Comparison of ENCODE assay signal across 2 fruit fly cellular contexts in the genomic region with DNA sequence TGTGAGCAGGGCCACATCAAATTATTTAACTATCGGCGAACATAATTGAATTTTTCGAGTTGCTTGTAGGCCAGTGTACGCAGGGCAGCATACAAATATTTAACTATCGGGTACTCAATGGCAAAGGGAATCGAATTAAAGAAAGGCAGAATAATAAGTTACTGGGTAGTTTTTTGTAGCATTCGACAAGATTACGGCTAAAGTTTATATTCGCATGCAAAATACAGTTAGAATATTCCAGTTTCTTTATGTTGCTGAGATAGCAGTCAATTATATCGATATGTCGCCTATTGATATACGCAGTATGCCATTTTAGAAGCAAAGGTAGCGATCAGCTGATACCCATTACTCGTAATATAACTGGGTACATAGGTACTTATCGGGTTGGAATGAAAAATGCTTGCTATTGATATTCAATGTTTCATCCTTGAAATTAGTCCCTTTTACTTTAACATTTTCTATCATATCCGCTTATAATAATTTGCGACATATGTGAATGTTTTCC.
TF ChIP-seq lines count a peak whose summit lies in the region.

No protein-coding gene starts in this region.

TF ChIP-seq in whole organism, embryonic, 481 proteins besides CTCF, POLR2A, EP300 and RAD21 (continued from another document and continues in another):
- TF ChIP-seq eyg (GFP tag; optimal IDR thresholded peaks at IDR 0.05; lab: Kevin White, UChicago): peak; percentile 13
- no peak for TF ChIP-seq Trl (optimal IDR thresholded peaks at IDR 0.05; lab: Kevin White, UChicago)
- TF ChIP-seq Trl (GFP tag; optimal IDR thresholded peaks at IDR 0.05; lab: Kevin White, UChicago): peak; percentile 29
- TF ChIP-seq CG7556 (GFP tag; optimal IDR thresholded peaks at IDR 0.05; lab: Kevin White, UChicago): peak; percentile 8
- TF ChIP-seq CG1792 (GFP tag; optimal IDR thresholded peaks at IDR 0.05; lab: Kevin White, UChicago): peak; percentile 35
- peak; percentile 55 for TF ChIP-seq CG2875 (GFP tag; optimal IDR thresholded peaks at IDR 0.05; lab: Kevin White, UChicago)
- peak; percentile 43 for TF ChIP-seq chn (GFP tag; optimal IDR thresholded peaks at IDR 0.05; lab: Kevin White, UChicago)
- peak; percentile 63 for TF ChIP-seq Fer1 (GFP tag; optimal IDR thresholded peaks at IDR 0.05; lab: Kevin White, UChicago)
- peak; percentile 45 for TF ChIP-seq tap (tag; optimal IDR thresholded peaks at IDR 0.05; lab: Kevin White, UChicago)
- TF ChIP-seq Myb (GFP tag; optimal IDR thresholded peaks at IDR 0.05; lab: Kevin White, UChicago): peak; percentile 23
- TF ChIP-seq CG34224 (GFP tag; IDR thresholded peaks at IDR 0.05; lab: Robert Waterston, UW; ENCODE audit: partially characterized antibody): peak; percentile 64
- peak; percentile 89 for TF ChIP-seq Ets65A (GFP tag; lab: Kevin White, UChicago)
- TF ChIP-seq oc (tag; optimal IDR thresholded peaks at IDR 0.05; lab: Kevin White, UChicago): peak; percentile 19
- peak; percentile 8 for TF ChIP-seq HmgD (GFP tag; optimal IDR thresholded peaks at IDR 0.05; lab: Kevin White, UChicago)
- TF ChIP-seq zen2 (GFP tag; IDR thresholded peaks at IDR 0.05; lab: Robert Waterston, UW; ENCODE audit: partially characterized antibody): peak; percentile 88
- peak; percentile 60 for TF ChIP-seq CG9437 (GFP tag; optimal IDR thresholded peaks at IDR 0.05; lab: Kevin White, UChicago)
- no peak for TF ChIP-seq Adf1 (GFP tag; IDR thresholded peaks at IDR 0.05; lab: Robert Waterston, UW)
- TF ChIP-seq unc-4 (GFP tag; IDR thresholded peaks at IDR 0.05; lab: Robert Waterston, UW; ENCODE audit: partially characterized antibody): peak; percentile 70
- TF ChIP-seq CG8290 (GFP tag; optimal IDR thresholded peaks at IDR 0.05; lab: Kevin White, UChicago): peak; percentile 5
- no peak for TF ChIP-seq CG8290 (tag; optimal IDR thresholded peaks at IDR 0.05; lab: Kevin White, UChicago)
- TF ChIP-seq gcm (GFP tag; optimal IDR thresholded peaks at IDR 0.05; lab: Kevin White, UChicago): peak; percentile 34
- TF ChIP-seq Chrac-16 (GFP tag; optimal IDR thresholded peaks at IDR 0.05; lab: Kevin White, UChicago): peak; percentile 22
- TF ChIP-seq CG17912 (GFP tag; optimal IDR thresholded peaks at IDR 0.05; lab: Kevin White, UChicago): peak; percentile 60
- TF ChIP-seq ERR (GFP tag; optimal IDR thresholded peaks at IDR 0.05; lab: Kevin White, UChicago): peak; percentile 54
- peak; percentile 25; the same call in 2 of the 3 replicates for TF ChIP-seq hb (GFP tag; IDR thresholded peaks at IDR 0.05; lab: Robert Waterston, UW; ENCODE audit: partially characterized antibody)
- no peak for TF ChIP-seq CG3995 (GFP tag; optimal IDR thresholded peaks at IDR 0.05; lab: Kevin White, UChicago)
- peak; percentile 4 for TF ChIP-seq lbe (GFP tag; optimal IDR thresholded peaks at IDR 0.05; lab: Kevin White, UChicago)
- peak; percentile 23 for TF ChIP-seq repo (GFP tag; optimal IDR thresholded peaks at IDR 0.05; lab: Kevin White, UChicago)
- TF ChIP-seq CG7928 (GFP tag; optimal IDR thresholded peaks at IDR 0.05; lab: Kevin White, UChicago): peak; percentile 86
- no peak for TF ChIP-seq CG5180 (GFP tag; optimal IDR thresholded peaks at IDR 0.05; lab: Kevin White, UChicago)
- peak; percentile 44 for TF ChIP-seq grau (tag; optimal IDR thresholded peaks at IDR 0.05; lab: Kevin White, UChicago)
- peak; percentile 59 for TF ChIP-seq Hsf (GFP tag; optimal IDR thresholded peaks at IDR 0.05; lab: Kevin White, UChicago)
- no peak for TF ChIP-seq pita (GFP tag; optimal IDR thresholded peaks at IDR 0.05; lab: Kevin White, UChicago)
- TF ChIP-seq CG18262 (tag; optimal IDR thresholded peaks at IDR 0.05; lab: Kevin White, UChicago): peak; percentile 30
- peak; percentile 46 for TF ChIP-seq pzg (GFP tag; optimal IDR thresholded peaks at IDR 0.05; lab: Kevin White, UChicago)
- no peak for TF ChIP-seq pnt (GFP tag; optimal IDR thresholded peaks at IDR 0.05; lab: Kevin White, UChicago)
- TF ChIP-seq ato (GFP tag; IDR thresholded peaks at IDR 0.05; lab: Robert Waterston, UW; ENCODE audit: partially characterized antibody): peak; percentile 55
- TF ChIP-seq CG10321 (GFP tag; IDR thresholded peaks at IDR 0.05; lab: Robert Waterston, UW): no peak
- TF ChIP-seq Sry-δ (GFP tag; optimal IDR thresholded peaks at IDR 0.05; lab: Kevin White, UChicago): peak; percentile 68
- TF ChIP-seq CG7839 (tag; optimal IDR thresholded peaks at IDR 0.05; lab: Kevin White, UChicago): peak; percentile 61
- 0 out of 2 replicates have a peak, but pooled peaks have one; percentile 15 for TF ChIP-seq Ptx1 (GFP tag; IDR thresholded peaks at IDR 0.05; lab: Robert Waterston, UW)
- no peak for TF ChIP-seq nerfin-1 (tag; optimal IDR thresholded peaks at IDR 0.05; lab: Kevin White, UChicago)
- TF ChIP-seq CG12071 (GFP tag; optimal IDR thresholded peaks at IDR 0.05; lab: Kevin White, UChicago): peak; percentile 44
- peak; percentile 39 for TF ChIP-seq CG16863 (GFP tag; optimal IDR thresholded peaks at IDR 0.05; lab: Kevin White, UChicago)
- 0 out of 2 replicates have a peak, but pooled peaks have one; percentile 44 for TF ChIP-seq wdn (GFP tag; IDR thresholded peaks at IDR 0.05; lab: Robert Waterston, UW)
- TF ChIP-seq ind (GFP tag; optimal IDR thresholded peaks at IDR 0.05; lab: Kevin White, UChicago): peak; percentile 9
- TF ChIP-seq da (GFP tag; optimal IDR thresholded peaks at IDR 0.05; lab: Kevin White, UChicago): no peak
- TF ChIP-seq bsh (GFP tag; optimal IDR thresholded peaks at IDR 0.05; lab: Kevin White, UChicago): peak in 1 of 2 experiments; percentile 68
- peak; percentile 43 for TF ChIP-seq mam (GFP tag; optimal IDR thresholded peaks at IDR 0.05; lab: Kevin White, UChicago)
- peak; percentile 16 for TF ChIP-seq CG4707 (GFP tag; optimal IDR thresholded peaks at IDR 0.05; lab: Kevin White, UChicago)
- TF ChIP-seq NK7.1 (GFP tag; optimal IDR thresholded peaks at IDR 0.05; lab: Kevin White, UChicago): peak; percentile 53
- peak; percentile 12 for TF ChIP-seq CG18476 (GFP tag; optimal IDR thresholded peaks at IDR 0.05; lab: Kevin White, UChicago)
- TF ChIP-seq Sry-β (GFP tag; optimal IDR thresholded peaks at IDR 0.05; lab: Kevin White, UChicago): no peak
- TF ChIP-seq bigmax (GFP tag; optimal IDR thresholded peaks at IDR 0.05; lab: Kevin White, UChicago): peak; percentile 9
- TF ChIP-seq E2f1 (GFP tag; IDR thresholded peaks at IDR 0.05; lab: Robert Waterston, UW): no peak
- peak; percentile 64 for TF ChIP-seq CG5953 (GFP tag; IDR thresholded peaks at IDR 0.05; lab: Robert Waterston, UW)
- TF ChIP-seq Rfx (GFP tag; IDR thresholded peaks at IDR 0.05; lab: Robert Waterston, UW): no peak; the same call in 1 of the 2 replicates
- peak; percentile 33 for TF ChIP-seq vfl (GFP tag; optimal IDR thresholded peaks at IDR 0.05; lab: Kevin White, UChicago)
- TF ChIP-seq Opbp (GFP tag; IDR thresholded peaks at IDR 0.05; lab: Robert Waterston, UW; ENCODE audit: partially characterized antibody): peak; percentile 76
- TF ChIP-seq CG14860 (GFP tag; IDR thresholded peaks at IDR 0.05; lab: Robert Waterston, UW; ENCODE audit: partially characterized antibody): peak; percentile 59
- peak; percentile 55 for TF ChIP-seq en (GFP tag; optimal IDR thresholded peaks at IDR 0.05; lab: Kevin White, UChicago)

TF ChIP-seq in whole organism, prepupa, 60 proteins besides CTCF, POLR2A, EP300 and RAD21 (continued from another document):
- TF ChIP-seq CG32006 (GFP tag; optimal IDR thresholded peaks at IDR 0.05; lab: Kevin White, UChicago) (peak; percentile 21), dsx (GFP tag; optimal IDR thresholded peaks at IDR 0.05; lab: Kevin White, UChicago; ENCODE audit: poor library complexity, severe bottlenecking) (peak; percentile 62), CG31627 (GFP tag; optimal IDR thresholded peaks at IDR 0.05; lab: Kevin White, UChicago) (peak; percentile 53), fd85E (GFP tag; optimal IDR thresholded peaks at IDR 0.05; lab: Kevin White, UChicago) (no peak), CG11902 (GFP tag; optimal IDR thresholded peaks at IDR 0.05; lab: Kevin White, UChicago) (no peak), topi (GFP tag; optimal IDR thresholded peaks at IDR 0.05; lab: Kevin White, UChicago) (peak; percentile 69), CG10669 (GFP tag; optimal IDR thresholded peaks at IDR 0.05; lab: Kevin White, UChicago) (no peak), Eip93F (GFP tag; optimal IDR thresholded peaks at IDR 0.05; lab: Kevin White, UChicago) (no peak), Sox14 (GFP tag; optimal IDR thresholded peaks at IDR 0.05; lab: Kevin White, UChicago) (peak; percentile 64), CG1621 (tag; optimal IDR thresholded peaks at IDR 0.05; lab: Kevin White, UChicago) (peak; percentile 30), eg (GFP tag; IDR thresholded peaks at IDR 0.05; lab: Robert Waterston, UW) (peak; percentile 56; the same call in 2 of the 3 replicates), CG6854 (GFP tag; optimal IDR thresholded peaks at IDR 0.05; lab: Kevin White, UChicago) (peak; percentile 42), CG34406 (GFP tag; optimal IDR thresholded peaks at IDR 0.05; lab: Kevin White, UChicago) (peak; percentile 10), fkh (GFP tag; optimal IDR thresholded peaks at IDR 0.05; lab: Kevin White, UChicago) (peak; percentile 94), cyc (GFP tag; optimal IDR thresholded peaks at IDR 0.05; lab: Kevin White, UChicago) (peak; percentile 51), Smox (GFP tag; optimal IDR thresholded peaks at IDR 0.05; lab: Kevin White, UChicago) (peak; percentile 55), CG15336 (GFP tag; IDR thresholded peaks at IDR 0.05; lab: Robert Waterston, UW) (peak; percentile 24; the same call in 1 of the 2 replicates), acj6 (GFP tag; optimal IDR thresholded peaks at IDR 0.05; lab: Kevin White, UChicago) (peak; percentile 43)
TF ChIP-seq in whole organism, prepupa: peak in this region for 28.
